Worm (Caenorhabditis elegans): Measurements from ENCODE around the gene T22B2.5.
A peak's percentile ranks its signal among the peaks of the same experiment; 100 is the strongest.

T22B2.5 gene

DNA sequence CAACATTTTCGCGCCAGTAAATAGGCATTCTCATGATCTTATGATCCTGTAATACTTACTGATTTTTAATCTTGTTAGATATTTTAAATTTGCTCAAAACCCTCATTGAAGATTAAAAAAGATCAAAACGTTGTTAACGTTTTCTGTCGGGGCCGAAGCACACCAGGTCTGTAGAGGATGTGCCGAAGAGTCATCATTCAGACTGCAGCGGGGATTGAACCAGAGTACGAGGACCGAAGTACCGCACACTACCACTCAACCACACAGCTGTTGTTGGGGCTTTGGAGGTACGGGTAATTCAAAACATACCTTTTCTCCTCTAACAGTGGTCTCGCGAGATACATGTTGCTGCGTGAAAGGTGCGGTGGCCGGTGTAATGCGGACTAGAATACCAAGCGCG lies 3.1 kb upstream of the T22B2.5 start:
- peak; percentile 25 for TF ChIP-seq nhr-129 (tag; optimal IDR thresholded peaks at IDR 0.05)
- TF ChIP-seq Y55F3AM.14 (GFP tag; optimal IDR thresholded peaks at IDR 0.05), result no peak

DNA sequence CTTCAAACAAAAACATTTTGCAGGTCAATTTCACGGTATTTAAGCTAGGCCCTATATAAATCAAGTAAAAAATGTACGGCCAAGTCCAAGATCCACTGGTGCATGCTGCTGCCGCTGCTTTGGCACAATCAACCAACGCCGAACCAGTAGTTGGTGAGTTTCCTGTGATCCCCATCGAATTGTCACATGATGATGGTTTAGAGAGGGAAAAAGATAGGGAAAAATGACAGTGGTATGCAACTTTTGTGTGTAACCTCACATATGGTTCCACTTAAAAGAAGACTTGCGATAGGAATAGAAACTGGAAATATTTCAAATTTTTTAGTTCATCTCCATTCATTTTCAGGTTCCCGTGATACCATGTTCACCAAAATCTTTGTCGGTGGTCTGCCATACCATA lies 6.6 kb downstream of the T22B2.5 start, which contains the start of gene sup-12:
Gene sup-12 (plus strand): TSS at position 17 of the 400 bp plus-strand sequence.
- TF ChIP-seq elt-3 (tag; optimal IDR thresholded peaks at IDR 0.05) (no peak), Y55F3AM.14 (GFP tag; optimal IDR thresholded peaks at IDR 0.05) (no peak), gmeb-1 (tag; optimal IDR thresholded peaks at IDR 0.05) (no peak), lin-11 (tag; optimal IDR thresholded peaks at IDR 0.05) (no peak), ama-1 (optimal IDR thresholded peaks at IDR 0.05) (no peak), nhr-10 (tag; optimal IDR thresholded peaks at IDR 0.05) (no peak), ceh-82 (tag; optimal IDR thresholded peaks at IDR 0.05) (no peak), lin-13 (GFP tag; optimal IDR thresholded peaks at IDR 0.05) (no peak), dmd-4 (tag; optimal IDR thresholded peaks at IDR 0.05) (no peak), C34F6.9 (tag; optimal IDR thresholded peaks at IDR 0.05) (no peak), lin-39 (tag; optimal IDR thresholded peaks at IDR 0.05) (no peak), nhr-6 (tag; optimal IDR thresholded peaks at IDR 0.05) (no peak), unc-62 (GFP tag; optimal IDR thresholded peaks at IDR 0.05) (no peak), fos-1 (tag; optimal IDR thresholded peaks at IDR 0.05) (no peak), nhr-237 (tag; optimal IDR thresholded peaks at IDR 0.05) (no peak), ceh-16 (tag; optimal IDR thresholded peaks at IDR 0.05) (no peak), skn-1 (tag; optimal IDR thresholded peaks at IDR 0.05) (no peak)

DNA sequence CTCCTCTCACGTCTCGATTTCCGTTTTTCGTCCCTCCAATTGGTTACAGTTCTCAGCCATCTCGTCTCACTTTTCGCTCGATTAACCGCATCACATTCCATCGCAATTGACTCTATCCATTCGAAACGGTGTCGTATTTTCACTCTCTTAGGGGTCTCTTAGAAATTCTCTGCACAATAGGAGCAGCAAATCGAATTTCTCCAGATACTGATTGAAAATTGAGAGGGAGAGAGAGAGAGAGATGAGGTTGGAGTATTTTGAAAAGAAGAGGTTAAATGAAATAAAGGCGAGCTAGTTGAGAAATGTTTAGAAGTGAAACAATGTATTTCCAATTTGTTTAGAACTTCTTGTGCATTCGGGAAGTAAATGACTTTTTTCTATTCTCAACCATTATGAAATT lies 9.8 kb downstream of the T22B2.5 start:
- TF ChIP-seq sma-9 (GFP tag; optimal IDR thresholded peaks at IDR 0.05) (no peak), sma-9 (tag; optimal IDR thresholded peaks at IDR 0.05) (no peak), nhr-21 (tag; optimal IDR thresholded peaks at IDR 0.05) (no peak), crh-2 (tag; optimal IDR thresholded peaks at IDR 0.05) (no peak), ZK546.5 (tag; optimal IDR thresholded peaks at IDR 0.05) (no peak), mdl-1 (tag; optimal IDR thresholded peaks at IDR 0.05) (no peak), unc-55 (GFP tag; optimal IDR thresholded peaks at IDR 0.05) (no peak), mbf-1 (tag; optimal IDR thresholded peaks at IDR 0.05) (no peak), unc-62 (GFP tag; optimal IDR thresholded peaks at IDR 0.05) (no peak), aly-2 (tag; optimal IDR thresholded peaks at IDR 0.05) (no peak), sem-4 (tag; optimal IDR thresholded peaks at IDR 0.05) (no peak), elt-1 (tag; optimal IDR thresholded peaks at IDR 0.05) (no peak), F13H6.1 (tag; optimal IDR thresholded peaks at IDR 0.05) (no peak)

DNA sequence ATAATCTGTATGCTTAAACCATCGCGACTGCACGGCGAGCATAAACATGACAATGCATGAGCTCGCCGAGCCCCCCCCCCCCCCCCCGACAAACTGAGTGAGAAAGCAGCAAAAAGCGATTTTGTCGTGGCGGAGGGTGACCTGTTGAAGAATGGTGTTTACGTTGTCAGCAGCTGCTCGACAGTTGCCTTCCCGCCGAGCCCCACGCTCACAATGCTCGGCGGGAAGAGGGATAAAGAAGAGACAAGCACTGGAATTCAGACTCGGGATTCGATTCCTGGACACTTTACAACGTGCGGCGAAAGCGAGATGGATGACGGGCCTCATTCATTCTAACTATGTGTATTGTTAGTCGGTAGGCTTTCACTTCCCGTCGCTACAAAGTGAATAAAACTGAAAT lies 10.5 kb downstream of the T22B2.5 start:
- TF ChIP-seq ztf-4 (tag; optimal IDR thresholded peaks at IDR 0.05), result no peak
- peak; percentile 46 for TF ChIP-seq sma-9 (GFP tag; optimal IDR thresholded peaks at IDR 0.05)
- TF ChIP-seq sma-9 (tag; optimal IDR thresholded peaks at IDR 0.05), result no peak
- TF ChIP-seq unc-55 (GFP tag; optimal IDR thresholded peaks at IDR 0.05), result peak; percentile 1
- TF ChIP-seq nhr-21 (tag; optimal IDR thresholded peaks at IDR 0.05), result no peak
- no peak for TF ChIP-seq aly-2 (tag; optimal IDR thresholded peaks at IDR 0.05)
- no peak for TF ChIP-seq nhr-77 (tag; optimal IDR thresholded peaks at IDR 0.05)
- TF ChIP-seq lin-39 (tag; optimal IDR thresholded peaks at IDR 0.05), result no peak
- TF ChIP-seq C34F6.9 (tag; optimal IDR thresholded peaks at IDR 0.05), result no peak
- no peak for TF ChIP-seq unc-39 (tag; optimal IDR thresholded peaks at IDR 0.05)
- TF ChIP-seq F13H6.1 (tag; optimal IDR thresholded peaks at IDR 0.05), result peak; percentile 38
- peak; percentile 27 for TF ChIP-seq nhr-129 (tag; optimal IDR thresholded peaks at IDR 0.05)

DNA sequence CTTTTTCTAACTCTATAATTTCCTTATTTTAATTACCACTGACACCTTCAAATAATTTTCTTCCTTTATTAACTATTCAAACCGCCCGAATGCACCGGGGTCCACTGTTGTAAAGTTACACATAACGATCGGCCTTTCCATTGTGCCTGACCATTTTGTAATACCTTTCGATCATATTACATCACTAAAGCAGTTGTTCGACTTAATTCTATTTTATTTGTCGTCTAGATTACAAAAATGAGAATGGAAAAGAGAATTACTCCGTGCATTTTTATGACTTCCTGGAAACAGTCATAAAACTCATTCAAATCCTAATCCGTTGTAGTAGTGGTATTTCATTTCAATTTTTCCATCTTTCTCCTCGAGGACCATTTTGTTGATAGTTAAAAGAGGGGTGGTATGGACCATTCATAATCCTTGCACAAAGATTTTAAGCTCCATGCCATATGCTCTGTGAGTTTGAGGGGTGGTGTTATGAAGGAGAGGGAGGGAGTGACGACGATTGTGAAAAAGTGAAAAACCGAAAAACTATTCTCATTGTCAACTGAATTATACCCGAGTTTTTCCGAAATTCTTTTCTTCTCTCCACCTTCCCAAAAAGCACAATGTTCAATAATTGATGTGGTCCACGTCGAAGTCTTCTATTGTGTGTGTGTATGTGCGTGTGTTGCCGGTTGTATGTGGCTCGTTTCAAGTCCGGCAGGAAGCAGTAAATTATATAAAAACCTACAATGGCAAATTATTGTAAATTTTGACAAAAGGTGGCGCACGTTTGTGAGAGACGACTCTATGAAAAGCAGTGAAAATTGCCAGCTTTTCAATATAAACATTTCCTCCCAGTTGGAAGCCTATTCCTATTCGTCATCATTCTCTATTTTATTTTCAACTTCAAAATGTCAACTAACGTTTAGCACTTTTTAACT lies 12.7 kb downstream of the T22B2.5 start:
- TF ChIP-seq unc-55 (GFP tag; optimal IDR thresholded peaks at IDR 0.05), result peak; percentile 53
- no peak for TF ChIP-seq unc-62 (GFP tag; optimal IDR thresholded peaks at IDR 0.05)
- no peak for TF ChIP-seq skn-1 (tag; optimal IDR thresholded peaks at IDR 0.05)
- no peak for TF ChIP-seq nhr-237 (tag; optimal IDR thresholded peaks at IDR 0.05)
- TF ChIP-seq mab-5 (tag; optimal IDR thresholded peaks at IDR 0.05), result peak; percentile 77
- TF ChIP-seq sem-4 (tag; optimal IDR thresholded peaks at IDR 0.05), result no peak
- TF ChIP-seq nhr-129 (tag; optimal IDR thresholded peaks at IDR 0.05), result peak; percentile 10
- TF ChIP-seq C34F6.9 (tag; optimal IDR thresholded peaks at IDR 0.05), result no peak
- TF ChIP-seq aly-2 (tag; optimal IDR thresholded peaks at IDR 0.05), result no peak

Data from whole organism, L2 larva.